Worm (Caenorhabditis elegans) whole organism, young adult: Measurements from ENCODE around the gene str-148.

Experiments used
- Y79H2A.3 ChIP-seq: fragments of 200-800 bp; sonication (Bioruptor generic); conservative IDR thresholded peaks from 2 replicates; pipeline ENCODE4 v1.3.6; 2022; ENCODE audit warnings: missing genetic modification reagents, missing genetic modification characterization, missing compliant biosample characterization
- ama-1 ChIP-seq, 3 experiments: fragments of 150-350 bp in 1 of 3; sonication (generic microtip) in 2 of 3; optimal IDR thresholded peaks; 2 replicates each; lab custom pipeline; 2014 to 2018; ENCODE audit warnings: missing biosample characterization in 2 of 3, missing genetic modification characterization in 2 of 3, missing genetic modification reagents in 2 of 3
- dpl-1 ChIP-seq: fragments of 150-350 bp; optimal IDR thresholded peaks from 2 replicates; lab custom pipeline; 2014; ENCODE audit warnings: missing biosample characterization, missing genetic modification reagents, missing genetic modification characterization
- him-1 ChIP-seq: sonication (generic microtip); optimal IDR thresholded peaks from 2 replicates; lab custom pipeline; 2016; ENCODE audit warnings: missing genotype, missing genetic modification reagents, missing genetic modification characterization, missing compliant biosample characterization
- hmg-1.2 ChIP-seq: fragments of 200-800 bp; sonication (Bioruptor generic); IDR thresholded peaks from 2 replicates; pipeline ENCODE4 v1.3.6; 2022; ENCODE audit warnings: missing genetic modification reagents, missing genetic modification characterization, missing compliant biosample characterization
- mcd-1 ChIP-seq: fragments of 200-800 bp; sonication (Bioruptor generic); IDR thresholded peaks from 2 replicates; pipeline ENCODE4 v1.3.6; 2022; ENCODE audit warnings: missing genetic modification reagents, missing genetic modification characterization, missing compliant biosample characterization
- mes-4 ChIP-seq: sonication (generic microtip); optimal IDR thresholded peaks from 2 replicates; lab custom pipeline; 2016; ENCODE audit warnings: missing genotype, missing genetic modification characterization, missing compliant biosample characterization
- mxl-1 ChIP-seq: sonication (generic microtip); optimal IDR thresholded peaks from 2 replicates; lab custom pipeline; 2016; ENCODE audit warnings: missing genetic modification characterization, missing compliant biosample characterization
- sea-2 ChIP-seq: fragments of 200-800 bp; sonication (Bioruptor generic); IDR thresholded peaks from 2 replicates; pipeline ENCODE4 v1.3.6; 2022; ENCODE audit warnings: missing genetic modification characterization, missing compliant biosample characterization
- snpc-4 ChIP-seq, 5 experiments: fragments of 150-350 bp in 1 of 5; sonication (generic microtip) in 4 of 5; optimal IDR thresholded peaks; 2 replicates each; lab custom pipeline; 2014 to 2018; ENCODE audit warnings: missing genetic modification characterization in 5 of 5, missing biosample characterization in 3 of 5, antibody characterized with exemption in 2 of 5, mild to moderate bottlenecking in 2 of 5, missing compliant biosample characterization in 2 of 5, missing genotype in 2 of 5, moderate library complexity in 2 of 5, missing genetic modification reagents in 1 of 5
- somi-1 ChIP-seq: fragments of 200-800 bp; sonication (Bioruptor generic); optimal IDR thresholded peaks from 2 replicates; lab custom pipeline; 2018; ENCODE audit warnings: mild to moderate bottlenecking, missing genetic modification characterization, missing compliant biosample characterization
- xnd-1 ChIP-seq: sonication (generic microtip); optimal IDR thresholded peaks from 2 replicates; lab custom pipeline; 2016; ENCODE audit warnings: missing genotype, missing genetic modification reagents, missing genetic modification characterization, missing compliant biosample characterization
- ztf-6 ChIP-seq: fragments of 200-800 bp; sonication (Bioruptor generic); IDR thresholded peaks from 2 replicates; pipeline ENCODE4 v1.3.6; 2022; ENCODE audit warnings: missing genetic modification reagents, missing genetic modification characterization, missing compliant biosample characterization

ce11 chrII:999493-999892, 46.3 kb upstream of the str-148 start, which contains the start of gene fbxb-29:
- no peak for TF ChIP-seq xnd-1
- TF ChIP-seq Y79H2A.3 (GFP tag; lab: Robert Waterston, UW) = no peak
- TF ChIP-seq dpl-1 (GFP tag; lab: Kevin White, UChicago) = no peak
- TF ChIP-seq snpc-4 (GFP tag; optimal IDR thresholded peaks at IDR 0.05; lab: Kevin White, UChicago) = no peak
- TF ChIP-seq snpc-4 (tag; optimal IDR thresholded peaks at IDR 0.05; lab: Kevin White, UChicago) = no peak
- TF ChIP-seq him-1 = no peak
- TF ChIP-seq somi-1 (GFP tag; lab: Kevin White, UChicago) = no peak
- no peak for TF ChIP-seq mxl-1
- no peak for TF ChIP-seq sea-2 (GFP tag; lab: Robert Waterston, UW)
- TF ChIP-seq ama-1 (optimal IDR thresholded peaks at IDR 0.05; lab: Kevin White, UChicago) = no peak
- no peak for TF ChIP-seq ama-1 (GFP tag; optimal IDR thresholded peaks at IDR 0.05; lab: Kevin White, UChicago)
- no peak for TF ChIP-seq ztf-6
- TF ChIP-seq hmg-1.2 (GFP tag; lab: Robert Waterston, UW) = no peak
- TF ChIP-seq mcd-1 (GFP tag; lab: Robert Waterston, UW) = no peak
- TF ChIP-seq mes-4 (tag; lab: Kevin White, UChicago) = no peak
